Worm (Caenorhabditis elegans) whole organism, young adult: ENCODE results near the gene plx-1.

Experiments used
- F10E7.11 ChIP-seq: sonication (generic microtip); optimal IDR thresholded peaks from 2 replicates; lab custom pipeline; 2017; ENCODE audit warnings: mild to moderate bottlenecking, missing genetic modification characterization, moderate library complexity, missing compliant biosample characterization
- Y56A3A.18 ChIP-seq: fragments of 200-800 bp; sonication (Bioruptor generic); IDR thresholded peaks from 2 replicates; pipeline ENCODE4 v1.3.6; 2022; ENCODE audit warnings: missing genetic modification reagents, missing genetic modification characterization, missing compliant biosample characterization
- ama-1 ChIP-seq, 3 experiments: fragments of 150-350 bp in 1 of 3; sonication (generic microtip) in 2 of 3; optimal IDR thresholded peaks; 2 replicates each; lab custom pipeline; 2014 to 2018; ENCODE audit warnings: missing biosample characterization in 2 of 3, missing genetic modification characterization in 2 of 3, missing genetic modification reagents in 2 of 3
- ceh-58 ChIP-seq: fragments of 200-800 bp; sonication (Bioruptor generic); IDR thresholded peaks from 2 replicates; pipeline ENCODE4 v1.3.6; 2022; ENCODE audit warnings: missing genetic modification characterization, missing compliant biosample characterization
- gei-17 ChIP-seq: fragments of 200-800 bp; sonication (Bioruptor generic); optimal IDR thresholded peaks from 2 replicates; lab custom pipeline; 2018; ENCODE audit warnings: mild to moderate bottlenecking, missing genetic modification characterization, missing compliant biosample characterization
- hmg-1.2 ChIP-seq: fragments of 200-800 bp; sonication (Bioruptor generic); IDR thresholded peaks from 2 replicates; pipeline ENCODE4 v1.3.6; 2022; ENCODE audit warnings: missing genetic modification reagents, missing genetic modification characterization, missing compliant biosample characterization
- hrde-1 ChIP-seq: sonication (generic microtip); optimal IDR thresholded peaks from 2 replicates; lab custom pipeline; 2016; ENCODE audit warnings: missing genetic modification characterization, mild to moderate bottlenecking, missing compliant biosample characterization, moderate library complexity, missing genotype, missing genetic modification reagents, borderline replicate concordance
- hsf-1 ChIP-seq: fragments of 200-800 bp; sonication (Bioruptor generic); IDR thresholded peaks from 2 replicates; pipeline ENCODE4 v1.3.6; 2022; ENCODE audit warnings: missing genetic modification reagents, missing genetic modification characterization, missing compliant biosample characterization
- lin-35 ChIP-seq, 3 experiments: fragments of 150-350 bp in 2 of 3; sonication (generic microtip) in 1 of 3; optimal IDR thresholded peaks; 2 replicates each; lab custom pipeline; 2014 to 2018; ENCODE audit warnings: missing biosample characterization in 3 of 3, missing genetic modification characterization in 3 of 3, missing genetic modification reagents in 3 of 3
- nfya-1 ChIP-seq: sonication (generic microtip); optimal IDR thresholded peaks from 2 replicates; lab custom pipeline; 2017; ENCODE audit warnings: antibody characterized with exemption, missing compliant biosample characterization, missing genetic modification characterization, borderline replicate concordance; ENCODE audit not compliant: insufficient read depth
- nhr-27 ChIP-seq: fragments of 200-800 bp; sonication (Bioruptor generic); optimal IDR thresholded peaks from 2 replicates; lab custom pipeline; 2018; ENCODE audit warnings: mild to moderate bottlenecking, missing genetic modification characterization, moderate library complexity, missing compliant biosample characterization
- unc-62 ChIP-seq: fragments of 150-350 bp; optimal IDR thresholded peaks from 2 replicates; lab custom pipeline; 2014; ENCODE audit warnings: missing biosample characterization, missing genetic modification reagents, missing genetic modification characterization

DNA sequence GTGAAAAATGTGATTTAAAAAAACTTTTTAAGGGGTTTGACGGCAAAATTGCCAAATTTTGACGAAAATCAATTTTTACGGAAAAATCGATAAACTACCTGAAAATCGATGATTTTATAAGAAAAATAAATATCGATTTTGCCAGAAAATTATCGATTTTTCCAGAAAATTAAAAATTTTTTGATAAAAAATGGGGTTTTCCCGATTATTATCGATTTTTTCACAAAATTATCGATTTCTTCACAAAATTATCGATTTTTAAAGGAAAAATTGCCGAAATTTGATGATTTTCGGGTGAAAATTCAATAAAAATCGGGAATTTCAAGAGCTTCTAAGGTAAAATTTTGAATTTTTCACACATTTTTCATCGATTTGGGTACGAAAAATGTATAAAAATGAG is 47.3 kb downstream of the plx-1 start:
- TF ChIP-seq hrde-1 (tag; lab: Kevin White, UChicago) (no peak), gei-17 (GFP tag; lab: Kevin White, UChicago) (no peak), Y56A3A.18 (GFP tag; lab: Robert Waterston, UW) (no peak), unc-62 (no peak), hsf-1 (GFP tag; lab: Robert Waterston, UW) (no peak), hmg-1.2 (GFP tag; lab: Robert Waterston, UW) (no peak), nfya-1 (no peak), lin-35 (GFP tag; optimal IDR thresholded peaks at IDR 0.05; lab: Kevin White, UChicago) (no peak), ama-1 (optimal IDR thresholded peaks at IDR 0.05; lab: Kevin White, UChicago) (no peak), ama-1 (GFP tag; optimal IDR thresholded peaks at IDR 0.05; lab: Kevin White, UChicago) (no peak), F10E7.11 (no peak), ceh-58 (no peak), nhr-27 (no peak)
